Worm (Caenorhabditis elegans) whole organism, L4 larva: ENCODE data around the gene F28C6.9.
A peak's percentile ranks its signal among the peaks of the same experiment; 100 is the strongest.

Source experiments
- F10B5.3 ChIP-seq: sonication (generic microtip); optimal IDR thresholded peaks from 2 replicates; lab custom pipeline; 2016; ENCODE audit warnings: mild to moderate bottlenecking, missing genetic modification characterization, missing compliant biosample characterization
- F37D6.2 ChIP-seq: sonication (generic microtip); optimal IDR thresholded peaks from 2 replicates; lab custom pipeline; 2016; ENCODE audit warnings: mild to moderate bottlenecking, missing genetic modification characterization, missing compliant biosample characterization
- F44E2.7 ChIP-seq: fragments of 200-800 bp; sonication (Bioruptor generic); IDR thresholded peaks from 2 replicates; pipeline ENCODE4 v2.1.2; 2022; ENCODE audit warnings: missing genetic modification characterization, missing compliant biosample characterization
- F49E8.2 ChIP-seq: sonication (generic microtip); optimal IDR thresholded peaks from 2 replicates; lab custom pipeline; 2016; ENCODE audit warnings: missing compliant biosample characterization, mild to moderate bottlenecking, missing genetic modification characterization, borderline replicate concordance
- T20F7.1 ChIP-seq: fragments of 200-800 bp; sonication (Bioruptor generic); optimal IDR thresholded peaks from 2 replicates; lab custom pipeline; 2018; ENCODE audit warnings: mild to moderate bottlenecking, missing genetic modification characterization, missing compliant biosample characterization
- Y105C5A.15 ChIP-seq: fragments of 200-800 bp; sonication (Bioruptor generic); IDR thresholded peaks from 2 replicates; pipeline ENCODE4 v1.3.6; 2022; ENCODE audit warnings: missing genetic modification characterization, missing compliant biosample characterization
- Y48G9A.11 ChIP-seq: fragments of 200-800 bp; sonication (Bioruptor generic); IDR thresholded peaks from 2 replicates; pipeline ENCODE4 v1.3.6; 2022; ENCODE audit warnings: missing genetic modification reagents, missing genetic modification characterization, missing compliant biosample characterization
- Y5F2A.4 ChIP-seq: fragments of 200-800 bp; sonication (Bioruptor generic); optimal IDR thresholded peaks from 2 replicates; lab custom pipeline; 2018; ENCODE audit warnings: mild to moderate bottlenecking, missing genetic modification characterization, missing compliant biosample characterization
- ZK337.2 ChIP-seq: fragments of 200-800 bp; sonication (Bioruptor generic); IDR thresholded peaks from 2 replicates; pipeline ENCODE4 v1.3.6; 2022; ENCODE audit warnings: missing genetic modification reagents, missing genetic modification characterization, missing compliant biosample characterization
- arid-1 ChIP-seq: fragments of 200-800 bp; sonication (Bioruptor generic); conservative IDR thresholded peaks from 2 replicates; pipeline ENCODE4 v1.3.6; 2022; ENCODE audit warnings: missing genetic modification reagents, missing genetic modification characterization, missing compliant biosample characterization
- attf-4 ChIP-seq: sonication (generic microtip); optimal IDR thresholded peaks from 3 replicates; lab custom pipeline; 2017; ENCODE audit warnings: missing biosample characterization, missing genetic modification characterization
- ceh-20 ChIP-seq: fragments of 200-800 bp; sonication (Bioruptor generic); IDR thresholded peaks from 2 replicates; pipeline ENCODE4 v1.3.6; 2022; ENCODE audit warnings: missing genetic modification reagents, missing genetic modification characterization, missing compliant biosample characterization
- ceh-28 ChIP-seq: fragments of 150-350 bp; optimal IDR thresholded peaks from 2 replicates; lab custom pipeline; 2014; ENCODE audit warnings: missing biosample characterization, missing genetic modification reagents, missing genetic modification characterization
- ces-1 ChIP-seq: fragments of 150-350 bp; sonication (generic microtip); optimal IDR thresholded peaks from 4 replicates; lab custom pipeline; 2014; ENCODE audit warnings: missing biosample characterization, missing genetic modification reagents, missing genetic modification characterization
- dmd-8 ChIP-seq: fragments of 200-800 bp; sonication (Bioruptor generic); IDR thresholded peaks from 2 replicates; pipeline ENCODE4 v1.3.6; 2022; ENCODE audit warnings: missing genetic modification characterization, missing compliant biosample characterization
- dve-1 ChIP-seq: sonication (generic microtip); optimal IDR thresholded peaks from 2 replicates; lab custom pipeline; 2017; ENCODE audit warnings: antibody characterized with exemption, mild to moderate bottlenecking, missing genetic modification characterization, missing compliant biosample characterization; ENCODE audit not compliant: insufficient read depth
- egl-27 ChIP-seq: sonication (generic microtip); optimal IDR thresholded peaks from 3 replicates; lab custom pipeline; 2017; ENCODE audit warnings: missing biosample characterization, missing genetic modification reagents, missing genetic modification characterization
- fkh-10 ChIP-seq: fragments of 150-350 bp; optimal IDR thresholded peaks from 2 replicates; lab custom pipeline; 2014; ENCODE audit warnings: missing biosample characterization, missing genetic modification reagents, missing genetic modification characterization
- hif-1 ChIP-seq, 2 experiments: sonication (generic microtip); optimal IDR thresholded peaks; 2 replicates each; lab custom pipeline; 2016 to 2017; ENCODE audit warnings: missing compliant biosample characterization in 2 of 2, missing genetic modification characterization in 2 of 2, missing genetic modification reagents in 2 of 2, missing genotype in 2 of 2, mild to moderate bottlenecking in 1 of 2
- hlh-30 ChIP-seq: sonication (generic microtip); optimal IDR thresholded peaks from 2 replicates; lab custom pipeline; 2017; ENCODE audit warnings: antibody characterized with exemption, mild to moderate bottlenecking, missing genetic modification characterization, missing compliant biosample characterization; ENCODE audit not compliant: insufficient read depth
- jun-1 ChIP-seq: fragments of 150-350 bp; optimal IDR thresholded peaks from 2 replicates; lab custom pipeline; 2014; ENCODE audit warnings: missing biosample characterization, missing genetic modification reagents, missing genetic modification characterization
- lim-7 ChIP-seq: fragments of 200-800 bp; sonication (Bioruptor generic); IDR thresholded peaks from 2 replicates; pipeline ENCODE4 v1.3.6; 2022; ENCODE audit warnings: missing genetic modification characterization, missing compliant biosample characterization
- lin-13 ChIP-seq: fragments of 150-350 bp; optimal IDR thresholded peaks from 2 replicates; lab custom pipeline; 2014; ENCODE audit warnings: missing biosample characterization, missing genetic modification reagents, missing genetic modification characterization
- lin-15B ChIP-seq: fragments of 150-350 bp; sonication (generic microtip); optimal IDR thresholded peaks from 3 replicates; lab custom pipeline; 2014; ENCODE audit warnings: missing biosample characterization, missing genetic modification characterization
- lin-38 ChIP-seq: fragments of 200-800 bp; sonication (Bioruptor generic); IDR thresholded peaks from 2 replicates; pipeline ENCODE4 v1.3.6; 2022; ENCODE audit warnings: missing genetic modification reagents, missing genetic modification characterization, missing compliant biosample characterization
- lin-39 ChIP-seq: fragments of 150-350 bp; optimal IDR thresholded peaks from 2 replicates; lab custom pipeline; 2014; ENCODE audit warnings: missing biosample characterization, missing genetic modification reagents, missing genetic modification characterization
- lir-3 ChIP-seq: sonication (generic microtip); optimal IDR thresholded peaks from 2 replicates; lab custom pipeline; 2016; ENCODE audit warnings: mild to moderate bottlenecking, missing genetic modification characterization, missing compliant biosample characterization
- lsy-2 ChIP-seq, 2 experiments: fragments of 150-350 bp in 1 of 2; sonication (generic microtip) in 1 of 2; optimal IDR thresholded peaks; 2 replicates each; lab custom pipeline; 2014 to 2017; ENCODE audit warnings: missing biosample characterization in 2 of 2, missing genetic modification characterization in 2 of 2
- mdl-1 ChIP-seq, 2 experiments: fragments of 150-350 bp in 1 of 2; sonication (generic microtip) in 1 of 2; optimal IDR thresholded peaks; 2 replicates each; lab custom pipeline; 2014 to 2017; ENCODE audit warnings: missing biosample characterization in 2 of 2, missing genetic modification characterization in 2 of 2
- mdt-29 ChIP-seq: fragments of 200-800 bp; sonication (Bioruptor generic); IDR thresholded peaks from 2 replicates; pipeline ENCODE4 v1.3.6; 2022; ENCODE audit warnings: missing genetic modification reagents, missing genetic modification characterization, missing compliant biosample characterization
- mxl-3 ChIP-seq: fragments of 200-800 bp; sonication (Bioruptor generic); optimal IDR thresholded peaks from 2 replicates; lab custom pipeline; 2018; ENCODE audit warnings: mild to moderate bottlenecking, missing genetic modification characterization, missing compliant biosample characterization
- nhr-10 ChIP-seq: fragments of 150-350 bp; optimal IDR thresholded peaks from 2 replicates; lab custom pipeline; 2014; ENCODE audit warnings: missing biosample characterization, missing genetic modification characterization
- nhr-11 ChIP-seq: fragments of 150-350 bp; optimal IDR thresholded peaks from 2 replicates; lab custom pipeline; 2014; ENCODE audit warnings: missing biosample characterization, missing genetic modification characterization
- nhr-25 ChIP-seq: sonication (generic microtip); optimal IDR thresholded peaks from 2 replicates; lab custom pipeline; 2017; ENCODE audit warnings: missing genetic modification characterization, mild to moderate bottlenecking, missing compliant biosample characterization, antibody characterized with exemption, moderate library complexity, borderline replicate concordance; ENCODE audit not compliant: insufficient read depth
- nhr-28 ChIP-seq: fragments of 150-350 bp; optimal IDR thresholded peaks from 2 replicates; lab custom pipeline; 2014; ENCODE audit warnings: missing biosample characterization, missing genetic modification characterization
- nhr-6 ChIP-seq: fragments of 150-350 bp; optimal IDR thresholded peaks from 2 replicates; lab custom pipeline; 2014; ENCODE audit warnings: missing biosample characterization, missing genetic modification characterization
- nhr-77 ChIP-seq: fragments of 150-350 bp; optimal IDR thresholded peaks from 2 replicates; lab custom pipeline; 2014; ENCODE audit warnings: missing biosample characterization, missing genetic modification characterization
- rbr-2 ChIP-seq: sonication (generic microtip); optimal IDR thresholded peaks from 2 replicates; lab custom pipeline; 2016; ENCODE audit warnings: missing genotype, missing genetic modification characterization, missing compliant biosample characterization
- saeg-2 ChIP-seq: fragments of 200-800 bp; sonication (Bioruptor generic); IDR thresholded peaks from 2 replicates; pipeline ENCODE4 v1.3.6; 2022; ENCODE audit warnings: missing genetic modification reagents, missing genetic modification characterization, missing compliant biosample characterization
- sdz-12 ChIP-seq: fragments of 200-800 bp; sonication (Bioruptor generic); optimal IDR thresholded peaks from 2 replicates; lab custom pipeline; 2018; ENCODE audit warnings: mild to moderate bottlenecking, missing genetic modification characterization, missing compliant biosample characterization
- set-16 ChIP-seq: fragments of 200-800 bp; sonication (Bioruptor generic); IDR thresholded peaks from 2 replicates; pipeline ENCODE4 v1.3.6; 2022; ENCODE audit warnings: missing genetic modification reagents, missing genetic modification characterization, missing compliant biosample characterization
- snpc-4 ChIP-seq: fragments of 150-350 bp; optimal IDR thresholded peaks from 2 replicates; lab custom pipeline; 2014; ENCODE audit warnings: missing biosample characterization, missing genetic modification characterization
- spr-1 ChIP-seq: sonication (generic microtip); optimal IDR thresholded peaks from 2 replicates; lab custom pipeline; 2016; ENCODE audit warnings: mild to moderate bottlenecking, missing genetic modification characterization, missing compliant biosample characterization
- unc-39 ChIP-seq: sonication (generic microtip); optimal IDR thresholded peaks from 2 replicates; lab custom pipeline; 2017; ENCODE audit warnings: missing biosample characterization, missing genetic modification characterization
- unc-62 ChIP-seq, 3 experiments: fragments of 150-350 bp in 1 of 3; sonication (generic microtip); optimal IDR thresholded peaks in 2 of 3; peaks in 1 of 3; 1 replicate in 1 of 3; 2 replicates in 2 of 3; lab custom pipeline; 2014 to 2017; ENCODE audit warnings: missing biosample characterization in 3 of 3, missing genetic modification characterization in 3 of 3, missing genetic modification reagents in 3 of 3, missing genotype in 1 of 3
- zag-1 ChIP-seq: fragments of 150-350 bp; optimal IDR thresholded peaks from 2 replicates; lab custom pipeline; 2014; ENCODE audit warnings: missing biosample characterization, missing genetic modification characterization
- zfp-3 ChIP-seq: fragments of 200-800 bp; sonication (Bioruptor generic); conservative IDR thresholded peaks from 2 replicates; pipeline ENCODE4 v1.3.6; 2022; ENCODE audit warnings: missing genetic modification reagents, missing genetic modification characterization, missing compliant biosample characterization
- zip-2 ChIP-seq: fragments of 150-350 bp; optimal IDR thresholded peaks from 2 replicates; lab custom pipeline; 2014; ENCODE audit warnings: missing biosample characterization, missing genetic modification characterization

F28C6.9 gene

DNA sequence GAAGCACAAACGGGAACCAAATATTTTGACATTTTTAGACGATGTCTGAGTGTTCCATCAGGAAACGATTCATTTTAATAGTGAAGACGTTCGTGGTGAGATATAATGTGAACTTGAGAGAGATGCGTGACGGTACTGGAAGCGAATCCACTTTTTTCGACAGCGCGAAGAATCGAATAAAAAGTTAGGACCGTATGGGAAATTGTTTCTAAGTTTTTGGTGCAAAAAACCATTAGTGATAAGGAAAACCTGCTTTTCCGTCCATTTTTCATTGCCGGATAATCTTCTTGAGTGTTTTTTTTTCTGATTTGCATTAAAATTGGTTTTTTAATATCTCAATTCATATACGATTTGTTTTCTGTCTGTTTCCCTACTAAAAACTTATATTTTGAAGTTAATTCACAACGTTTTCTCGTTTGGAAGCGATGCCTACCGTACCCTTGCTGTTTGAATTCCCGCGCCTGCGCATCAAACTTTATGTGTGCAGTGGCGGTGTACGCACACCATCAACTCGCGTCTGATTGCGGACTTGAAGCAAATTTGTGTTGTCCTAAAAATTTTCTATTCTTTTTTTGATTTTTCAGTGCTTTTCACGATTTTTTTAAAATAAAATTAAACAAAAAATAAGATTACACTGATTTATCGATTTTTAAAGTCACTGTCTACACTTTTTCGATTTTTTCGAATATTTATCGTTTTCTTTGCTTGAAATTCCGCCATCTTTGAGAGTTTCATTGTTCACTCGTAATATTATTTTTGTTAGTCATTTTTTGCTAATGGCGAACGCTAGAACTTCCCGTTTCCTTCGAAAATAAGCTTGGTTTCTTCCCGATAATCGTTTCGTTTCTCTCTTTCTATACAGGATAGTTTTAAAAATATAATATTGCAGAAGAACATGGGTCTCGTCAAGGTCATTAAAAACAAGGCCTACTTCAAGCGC lies 40.7 kb downstream of the F28C6.9 start, which contains the start of the genes col-38 and rpl-5 (continued):
- TF ChIP-seq fkh-10 (GFP tag; lab: Kevin White, UChicago) (peak; percentile 90), lin-39 (no peak), rbr-2 (tag; lab: Kevin White, UChicago) (peak; percentile 87), mdl-1 (tag; optimal IDR thresholded peaks at IDR 0.05; lab: Kevin White, UChicago) (peak in 1 of 2 experiments; percentile 19), F49E8.2 (no peak), nhr-77 (tag; lab: Kevin White, UChicago) (peak; percentile 93), mdt-29 (GFP tag; lab: Robert Waterston, UW) (no peak), spr-1 (peak; percentile 47), saeg-2 (GFP tag; lab: Robert Waterston, UW) (no peak), hlh-30 (tag; lab: Kevin White, UChicago) (peak; percentile 89), egl-27 (no peak), lsy-2 (tag; optimal IDR thresholded peaks at IDR 0.05; lab: Kevin White, UChicago) (peak; percentile 89 to 98), jun-1 (peak; percentile 0), zag-1 (tag; lab: Kevin White, UChicago) (no peak), ces-1 (no peak), Y105C5A.15 (no peak), F37D6.2 (tag; lab: Kevin White, UChicago) (peak; percentile 49), ceh-28 (no peak), lim-7 (GFP tag; lab: Robert Waterston, UW) (no peak), mxl-3 (GFP tag; lab: Kevin White, UChicago) (peak; percentile 67), lin-15B (no peak), F10B5.3 (tag; lab: Kevin White, UChicago) (no peak), F44E2.7 (GFP tag; lab: Robert Waterston, UW) (no peak), dve-1 (tag; lab: Kevin White, UChicago) (peak; percentile 90), Y5F2A.4 (GFP tag; lab: Kevin White, UChicago) (no peak), T20F7.1 (GFP tag; lab: Kevin White, UChicago) (no peak), Y48G9A.11 (no peak), lin-13 (GFP tag; lab: Kevin White, UChicago) (peak; percentile 72), snpc-4 (tag; lab: Kevin White, UChicago) (no peak), lin-38 (GFP tag; lab: Robert Waterston, UW) (peak; percentile 91), set-16 (no peak), zfp-3 (0 out of 2 replicates have a peak, but pooled peaks have one; percentile 65), sdz-12 (GFP tag; lab: Kevin White, UChicago) (no peak), nhr-10 (tag; lab: Kevin White, UChicago) (no peak), nhr-11 (tag; lab: Kevin White, UChicago) (peak; percentile 87), ZK337.2 (GFP tag; lab: Robert Waterston, UW) (no peak), ceh-20 (GFP tag; lab: Robert Waterston, UW) (no peak), nhr-28 (tag; lab: Kevin White, UChicago) (peak; percentile 85), zip-2 (tag; lab: Kevin White, UChicago) (peak; percentile 7), lir-3 (tag; lab: Kevin White, UChicago) (no peak), hif-1 (tag; optimal IDR thresholded peaks at IDR 0.05; lab: Kevin White, UChicago) (peak in 1 of 2 experiments; percentile 78), dmd-8 (GFP tag; lab: Robert Waterston, UW) (no peak), unc-39 (tag; lab: Kevin White, UChicago) (no peak), arid-1 (peak; percentile 60; the same call in 1 of the 2 replicates), nhr-25 (tag; lab: Kevin White, UChicago) (peak; percentile 34), nhr-6 (tag; lab: Kevin White, UChicago) (peak; percentile 88), unc-62 (GFP tag; optimal IDR thresholded peaks at IDR 0.05 in 1 of 2; lab: Kevin White, UChicago) (peak in 1 of 2 experiments; percentile 96), unc-62 (tag; optimal IDR thresholded peaks at IDR 0.05; lab: Kevin White, UChicago) (no peak), attf-4 (tag; lab: Kevin White, UChicago) (no peak)
